Worm (Caenorhabditis elegans) whole organism, late embryonic: ENCODE measurements around the gene str-185.

Experiments used
- C08G9.2 ChIP-seq: sonication (generic microtip); optimal IDR thresholded peaks from 2 replicates; lab custom pipeline; 2016; ENCODE audit warnings: mild to moderate bottlenecking, missing genetic modification characterization, moderate library complexity, missing compliant biosample characterization
- C38D4.7 ChIP-seq: fragments of 200-800 bp; sonication (Bioruptor generic); optimal IDR thresholded peaks from 2 replicates; lab custom pipeline; 2018; ENCODE audit warnings: mild to moderate bottlenecking, missing genetic modification characterization, moderate library complexity, missing compliant biosample characterization
- F13H6.1 ChIP-seq: sonication (generic microtip); optimal IDR thresholded peaks from 2 replicates; lab custom pipeline; 2016; ENCODE audit warnings: missing genetic modification characterization, missing compliant biosample characterization
- K09A11.1 ChIP-seq: sonication (generic microtip); optimal IDR thresholded peaks from 2 replicates; lab custom pipeline; 2017; ENCODE audit warnings: antibody characterized with exemption, mild to moderate bottlenecking, missing genetic modification characterization, missing compliant biosample characterization; ENCODE audit not compliant: insufficient read depth
- T23F11.4 ChIP-seq: fragments of 200-800 bp; sonication (Bioruptor generic); optimal IDR thresholded peaks from 2 replicates; lab custom pipeline; 2018; ENCODE audit warnings: mild to moderate bottlenecking, missing genetic modification characterization, missing compliant biosample characterization
- ahr-1 ChIP-seq: sonication (generic microtip); optimal IDR thresholded peaks from 2 replicates; lab custom pipeline; 2016; ENCODE audit warnings: missing genetic modification characterization, missing compliant biosample characterization
- ceh-18 ChIP-seq: sonication (generic microtip); optimal IDR thresholded peaks from 2 replicates; lab custom pipeline; 2016; ENCODE audit warnings: missing genetic modification characterization, missing compliant biosample characterization
- ceh-19 ChIP-seq: fragments of 200-800 bp; sonication (Bioruptor generic); optimal IDR thresholded peaks from 2 replicates; lab custom pipeline; 2018; ENCODE audit warnings: mild to moderate bottlenecking, missing genetic modification characterization, missing compliant biosample characterization
- ceh-2 ChIP-seq: sonication (generic microtip); optimal IDR thresholded peaks from 2 replicates; lab custom pipeline; 2016; ENCODE audit warnings: missing genotype, missing genetic modification characterization, missing compliant biosample characterization
- ceh-24 ChIP-seq: sonication (generic microtip); optimal IDR thresholded peaks from 2 replicates; lab custom pipeline; 2016; ENCODE audit warnings: mild to moderate bottlenecking, missing genetic modification characterization, missing compliant biosample characterization
- ceh-34 ChIP-seq: sonication (generic microtip); optimal IDR thresholded peaks from 2 replicates; lab custom pipeline; 2016; ENCODE audit warnings: mild to moderate bottlenecking, missing genetic modification characterization, missing compliant biosample characterization
- ceh-45 ChIP-seq: fragments of 200-800 bp; sonication (Bioruptor generic); IDR thresholded peaks from 2 replicates; pipeline ENCODE4 v1.3.6; 2022; ENCODE audit warnings: missing genetic modification reagents, missing genetic modification characterization, missing compliant biosample characterization
- ceh-48 ChIP-seq: sonication (generic microtip); optimal IDR thresholded peaks from 2 replicates; lab custom pipeline; 2016; ENCODE audit warnings: missing genetic modification characterization, inconsistent platforms, missing compliant biosample characterization
- dmd-4 ChIP-seq: sonication (generic microtip); optimal IDR thresholded peaks from 2 replicates; lab custom pipeline; 2016; ENCODE audit warnings: borderline replicate concordance, missing genetic modification characterization, missing compliant biosample characterization
- dve-1 ChIP-seq: sonication (generic microtip); optimal IDR thresholded peaks from 2 replicates; lab custom pipeline; 2017; ENCODE audit warnings: antibody characterized with exemption, mild to moderate bottlenecking, missing genetic modification characterization, missing compliant biosample characterization
- elt-2 ChIP-seq: sonication (generic microtip); optimal IDR thresholded peaks from 2 replicates; lab custom pipeline; 2016; ENCODE audit warnings: missing genetic modification reagents, missing genetic modification characterization, missing compliant biosample characterization
- ets-4 ChIP-seq: sonication (generic microtip); optimal IDR thresholded peaks from 2 replicates; lab custom pipeline; 2016; ENCODE audit warnings: missing genetic modification characterization, missing compliant biosample characterization
- fkh-10 ChIP-seq: fragments of 150-350 bp; optimal IDR thresholded peaks from 2 replicates; lab custom pipeline; 2014; ENCODE audit warnings: missing biosample characterization, missing genetic modification reagents, missing genetic modification characterization
- fkh-6 ChIP-seq: sonication (generic microtip); optimal IDR thresholded peaks from 2 replicates; lab custom pipeline; 2016; ENCODE audit warnings: missing genetic modification characterization, missing compliant biosample characterization
- hlh-30 ChIP-seq: sonication (generic microtip); optimal IDR thresholded peaks from 2 replicates; lab custom pipeline; 2017; ENCODE audit warnings: antibody characterized with exemption, missing genetic modification characterization, missing compliant biosample characterization; ENCODE audit not compliant: insufficient read depth
- madf-2 ChIP-seq: sonication (generic microtip); optimal IDR thresholded peaks from 2 replicates; lab custom pipeline; 2017; ENCODE audit warnings: missing genetic modification characterization, missing compliant biosample characterization
- mec-3 ChIP-seq: sonication (generic microtip); optimal IDR thresholded peaks from 2 replicates; lab custom pipeline; 2016; ENCODE audit warnings: borderline replicate concordance, missing genetic modification characterization, missing compliant biosample characterization
- nfya-1 ChIP-seq: sonication (generic microtip); optimal IDR thresholded peaks from 2 replicates; lab custom pipeline; 2017; ENCODE audit warnings: missing genetic modification characterization, mild to moderate bottlenecking, missing compliant biosample characterization, antibody characterized with exemption, moderate library complexity
- nhr-232 ChIP-seq: sonication (generic microtip); optimal IDR thresholded peaks from 2 replicates; lab custom pipeline; 2016; ENCODE audit warnings: missing genetic modification characterization, missing compliant biosample characterization
- pax-1 ChIP-seq: fragments of 150-350 bp; optimal IDR thresholded peaks from 2 replicates; lab custom pipeline; 2014; ENCODE audit warnings: missing biosample characterization, missing genetic modification characterization
- pha-2 ChIP-seq: sonication (generic microtip); optimal IDR thresholded peaks from 2 replicates; lab custom pipeline; 2017; ENCODE audit warnings: mild to moderate bottlenecking, missing genetic modification characterization, missing compliant biosample characterization
- pha-4 ChIP-seq: fragments of 150-350 bp; optimal IDR thresholded peaks from 2 replicates; lab custom pipeline; 2018; ENCODE audit warnings: missing biosample characterization, missing genetic modification reagents, missing genetic modification characterization
- pros-1 ChIP-seq: fragments of 150-350 bp; optimal IDR thresholded peaks from 2 replicates; lab custom pipeline; 2014; ENCODE audit warnings: missing biosample characterization, missing genetic modification reagents, missing genetic modification characterization
- rnt-1 ChIP-seq: sonication (generic microtip); optimal IDR thresholded peaks from 2 replicates; lab custom pipeline; 2016; ENCODE audit warnings: missing genetic modification characterization, missing compliant biosample characterization
- sdc-2 ChIP-seq: sonication (generic microtip); optimal IDR thresholded peaks from 2 replicates; lab custom pipeline; 2016; ENCODE audit warnings: missing genotype, missing genetic modification characterization, missing compliant biosample characterization
- tbx-2 ChIP-seq: sonication (generic microtip); optimal IDR thresholded peaks from 2 replicates; lab custom pipeline; 2016; ENCODE audit warnings: missing genetic modification characterization, missing compliant biosample characterization
- ttx-3 ChIP-seq: sonication (generic microtip); optimal IDR thresholded peaks from 2 replicates; lab custom pipeline; 2016; ENCODE audit warnings: missing genetic modification reagents, missing genetic modification characterization, missing compliant biosample characterization
- unc-42 ChIP-seq: sonication (generic microtip); optimal IDR thresholded peaks from 2 replicates; lab custom pipeline; 2016; ENCODE audit warnings: missing genotype, missing genetic modification characterization, missing compliant biosample characterization
- unc-55 ChIP-seq: sonication (generic microtip); optimal IDR thresholded peaks from 2 replicates; lab custom pipeline; 2017; ENCODE audit warnings: missing biosample characterization, missing genetic modification reagents, missing genetic modification characterization
- unc-86 ChIP-seq: sonication (generic microtip); optimal IDR thresholded peaks from 2 replicates; lab custom pipeline; 2016; ENCODE audit warnings: missing genetic modification characterization, missing compliant biosample characterization
- zip-5 ChIP-seq: sonication (generic microtip); optimal IDR thresholded peaks from 2 replicates; lab custom pipeline; 2016; ENCODE audit warnings: missing genetic modification characterization, missing compliant biosample characterization
- ztf-16 ChIP-seq: sonication (generic microtip); optimal IDR thresholded peaks from 2 replicates; lab custom pipeline; 2017; ENCODE audit warnings: missing genetic modification characterization, missing compliant biosample characterization

str-185 gene

ce11 chrIV:4397111-4397510 is 32.7 kb downstream of the str-185 start:
- TF ChIP-seq unc-42 (tag; lab: Kevin White, UChicago) (no peak), K09A11.1 (tag; lab: Kevin White, UChicago) (no peak), C38D4.7 (GFP tag; lab: Kevin White, UChicago) (no peak), unc-55 (GFP tag; lab: Kevin White, UChicago) (no peak), F13H6.1 (no peak)

ce11 chrIV:4396052-4396821 is 33.6 kb downstream of the str-185 start:
- TF ChIP-seq pax-1 (tag; lab: Kevin White, UChicago) (no peak), ceh-34 (tag; lab: Kevin White, UChicago) (peak; percentile 95)

ce11 chrIV:4395555-4395954 is 34.2 kb downstream of the str-185 start:
- TF ChIP-seq ceh-34 (tag; lab: Kevin White, UChicago) (no peak), K09A11.1 (tag; lab: Kevin White, UChicago) (no peak), ttx-3 (tag; lab: Kevin White, UChicago) (no peak), pax-1 (tag; lab: Kevin White, UChicago) (no peak), pros-1 (tag; lab: Kevin White, UChicago) (no peak), zip-5 (tag; lab: Kevin White, UChicago) (no peak), elt-2 (tag; lab: Kevin White, UChicago) (no peak), ceh-45 (GFP tag; lab: Robert Waterston, UW) (no peak), ceh-2 (tag; lab: Kevin White, UChicago) (no peak), rnt-1 (no peak), nhr-232 (tag; lab: Kevin White, UChicago) (no peak), ahr-1 (tag; lab: Kevin White, UChicago) (no peak), ceh-24 (no peak), sdc-2 (tag; lab: Kevin White, UChicago) (no peak), pha-4 (no peak), hlh-30 (tag; lab: Kevin White, UChicago) (no peak), C08G9.2 (tag; lab: Kevin White, UChicago) (no peak), ceh-18 (tag; lab: Kevin White, UChicago) (no peak)

- TF ChIP-seq C08G9.2 (tag; lab: Kevin White, UChicago) (peak; percentile 11), fkh-6 (tag; lab: Kevin White, UChicago) (no peak), tbx-2 (tag; lab: Kevin White, UChicago) (no peak)
Measured at ce11 chrIV:4393942-4394460, 35.8 kb downstream of the str-185 start, which contains the start of gene ell-1. TSS of gene ell-1 (plus strand) at chrIV:4394410.

- TF ChIP-seq fkh-10 (GFP tag; lab: Kevin White, UChicago), result no peak
- TF ChIP-seq K09A11.1 (tag; lab: Kevin White, UChicago), result no peak
Measured at ce11 chrIV:4393488-4393887, 36.3 kb downstream of the str-185 start.

- TF ChIP-seq madf-2 (tag; lab: Kevin White, UChicago) (peak; percentile 64), nfya-1 (peak; percentile 85), ttx-3 (tag; lab: Kevin White, UChicago) (no peak), ztf-16 (tag; lab: Kevin White, UChicago) (peak; percentile 62), pros-1 (tag; lab: Kevin White, UChicago) (no peak), ceh-2 (tag; lab: Kevin White, UChicago) (peak; percentile 15), ceh-34 (tag; lab: Kevin White, UChicago) (peak; percentile 90), ceh-19 (peak; percentile 1), F13H6.1 (peak; percentile 14), ceh-48 (tag; lab: Kevin White, UChicago) (peak; percentile 40), unc-86 (peak; percentile 71), dmd-4 (no peak), pha-2 (tag; lab: Kevin White, UChicago) (peak; percentile 13), hlh-30 (tag; lab: Kevin White, UChicago) (peak; percentile 43), dve-1 (tag; lab: Kevin White, UChicago) (peak; percentile 65), ets-4 (tag; lab: Kevin White, UChicago) (peak; percentile 7), rnt-1 (peak; percentile 68), unc-55 (GFP tag; lab: Kevin White, UChicago) (no peak), ceh-45 (GFP tag; lab: Robert Waterston, UW) (peak; percentile 13; the same call in 1 of the 2 replicates), ahr-1 (tag; lab: Kevin White, UChicago) (no peak), zip-5 (tag; lab: Kevin White, UChicago) (peak; percentile 14), mec-3 (tag; lab: Kevin White, UChicago) (no peak), T23F11.4 (GFP tag; lab: Kevin White, UChicago) (peak; percentile 16), nhr-232 (tag; lab: Kevin White, UChicago) (no peak), elt-2 (tag; lab: Kevin White, UChicago) (peak; percentile 47)
Measured at ce11 chrIV:4390438-4390894, 39.3 kb downstream of the str-185 start, which contains the start of the genes rpl-7A and set-21. TSS of gene rpl-7A (minus strand) at chrIV:4390590. TSS of gene set-21 (plus strand) at chrIV:4390844.
